Worm (Caenorhabditis elegans) whole organism, early embryonic: ENCODE results near the gene T03F7.7.

Experiments
- B0310.2 ChIP-seq: sonication (generic microtip); optimal IDR thresholded peaks from 2 replicates; lab custom pipeline; 2016; ENCODE audit warnings: mild to moderate bottlenecking, missing genetic modification characterization, missing compliant biosample characterization
- F13C5.2 ChIP-seq: sonication (generic microtip); optimal IDR thresholded peaks from 2 replicates; lab custom pipeline; 2017; ENCODE audit warnings: mild to moderate bottlenecking, missing genetic modification characterization, inconsistent platforms, missing compliant biosample characterization
- aly-1 ChIP-seq: sonication (generic microtip); optimal IDR thresholded peaks from 2 replicates; lab custom pipeline; 2016; ENCODE audit warnings: missing genetic modification characterization, missing compliant biosample characterization
- ama-1 ChIP-seq: fragments of 150-350 bp; optimal IDR thresholded peaks from 2 replicates; lab custom pipeline; 2014
- ceh-13 ChIP-seq: fragments of 200-800 bp; sonication (Bioruptor generic); optimal IDR thresholded peaks from 2 replicates; lab custom pipeline; 2018; ENCODE audit warnings: mild to moderate bottlenecking, missing genetic modification characterization, missing compliant biosample characterization
- ceh-36 ChIP-seq: sonication (generic microtip); optimal IDR thresholded peaks from 2 replicates; lab custom pipeline; 2016; ENCODE audit warnings: missing genetic modification characterization, inconsistent platforms, missing compliant biosample characterization
- ets-7 ChIP-seq: sonication (generic microtip); optimal IDR thresholded peaks from 2 replicates; lab custom pipeline; 2016; ENCODE audit warnings: missing genotype, missing genetic modification characterization, missing compliant biosample characterization
- flt-1 ChIP-seq: fragments of 200-800 bp; sonication (Bioruptor generic); IDR thresholded peaks from 2 replicates; pipeline ENCODE4 v1.3.6; 2022; ENCODE audit warnings: missing genetic modification characterization, missing compliant biosample characterization
- hmbx-1 ChIP-seq: sonication (generic microtip); optimal IDR thresholded peaks from 2 replicates; lab custom pipeline; 2016; ENCODE audit warnings: mild to moderate bottlenecking, missing genetic modification characterization, missing compliant biosample characterization
- hnd-1 ChIP-seq: sonication (generic microtip); optimal IDR thresholded peaks from 2 replicates; lab custom pipeline; 2016; ENCODE audit warnings: missing genetic modification characterization, missing compliant biosample characterization
- scrt-1 ChIP-seq: fragments of 200-800 bp; sonication (Bioruptor generic); IDR thresholded peaks from 2 replicates; pipeline ENCODE4 v1.3.6; 2022; ENCODE audit warnings: missing genetic modification characterization, missing compliant biosample characterization
- tbx-11 ChIP-seq: fragments of 200-800 bp; sonication (Bioruptor generic); IDR thresholded peaks from 2 replicates; pipeline ENCODE4 v1.3.6; 2022; ENCODE audit warnings: missing genetic modification characterization, missing compliant biosample characterization
- tbx-37 ChIP-seq: fragments of 200-800 bp; sonication (Bioruptor generic); conservative IDR thresholded peaks from 2 replicates; pipeline ENCODE4 v1.3.6; 2022; ENCODE audit warnings: missing genetic modification reagents, missing genetic modification characterization, missing compliant biosample characterization
- tra-4 ChIP-seq: sonication (generic microtip); optimal IDR thresholded peaks from 2 replicates; lab custom pipeline; 2017; ENCODE audit warnings: missing genetic modification characterization, missing compliant biosample characterization

ce11 chrV:11294393-11294792 is 16.8 kb upstream of the T03F7.7 start, which contains the start of gene T03F7.6:
- TF ChIP-seq ama-1: no peak
- TF ChIP-seq aly-1: no peak
- TF ChIP-seq tbx-11: no peak
- no peak for TF ChIP-seq tra-4 (tag; lab: Kevin White, UChicago)
- no peak for TF ChIP-seq ceh-36
- no peak for TF ChIP-seq ets-7 (tag; lab: Kevin White, UChicago)
- TF ChIP-seq B0310.2 (tag; lab: Kevin White, UChicago): no peak
- TF ChIP-seq hmbx-1: no peak
- TF ChIP-seq scrt-1 (GFP tag; lab: Robert Waterston, UW): no peak
- no peak for TF ChIP-seq F13C5.2 (tag; lab: Kevin White, UChicago)
- no peak for TF ChIP-seq flt-1 (GFP tag; lab: Robert Waterston, UW)
- no peak for TF ChIP-seq ceh-13 (GFP tag; lab: Kevin White, UChicago)
- TF ChIP-seq hnd-1 (tag; lab: Kevin White, UChicago): no peak
- TF ChIP-seq tbx-37 (GFP tag; lab: Robert Waterston, UW): no peak
